Worm (Caenorhabditis elegans) whole organism, L4/young adult: ENCODE data around the gene Y22D7AL.9.

ENCODE experiments used
- W03F9.2 ChIP-seq: fragments of 150-350 bp; optimal IDR thresholded peaks from 2 replicates; lab custom pipeline; 2014; ENCODE audit warnings: missing biosample characterization, missing genetic modification characterization
- him-1 ChIP-seq: sonication (generic microtip); optimal IDR thresholded peaks from 2 replicates; lab custom pipeline; 2016; ENCODE audit warnings: missing genotype, missing genetic modification reagents, missing genetic modification characterization, missing compliant biosample characterization

DNA sequence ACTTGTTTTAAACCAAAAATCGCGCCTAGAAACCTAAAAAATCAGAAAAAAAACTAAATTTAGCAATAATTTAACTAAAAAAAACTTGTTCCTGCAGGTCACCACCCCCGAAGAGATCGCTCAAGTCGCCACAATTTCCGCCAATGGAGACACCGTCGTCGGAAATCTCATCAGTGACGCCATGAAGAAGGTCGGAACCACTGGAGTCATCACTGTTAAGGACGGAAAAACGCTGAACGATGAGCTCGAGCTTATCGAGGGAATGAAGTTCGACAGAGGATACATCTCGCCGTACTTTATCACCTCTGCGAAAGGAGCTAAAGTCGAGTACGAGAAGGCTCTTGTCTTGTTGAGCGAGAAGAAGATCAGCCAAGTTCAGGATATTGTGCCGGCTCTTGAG is 7.5 kb upstream of the Y22D7AL.9 start:
- no peak for TF ChIP-seq him-1 (tag; lab: Kevin White, UChicago)
- no peak for TF ChIP-seq W03F9.2 (tag; lab: Kevin White, UChicago)
